Worm (Caenorhabditis elegans): ENCODE results near the gene acp-3.

The acp-3 gene

DNA sequence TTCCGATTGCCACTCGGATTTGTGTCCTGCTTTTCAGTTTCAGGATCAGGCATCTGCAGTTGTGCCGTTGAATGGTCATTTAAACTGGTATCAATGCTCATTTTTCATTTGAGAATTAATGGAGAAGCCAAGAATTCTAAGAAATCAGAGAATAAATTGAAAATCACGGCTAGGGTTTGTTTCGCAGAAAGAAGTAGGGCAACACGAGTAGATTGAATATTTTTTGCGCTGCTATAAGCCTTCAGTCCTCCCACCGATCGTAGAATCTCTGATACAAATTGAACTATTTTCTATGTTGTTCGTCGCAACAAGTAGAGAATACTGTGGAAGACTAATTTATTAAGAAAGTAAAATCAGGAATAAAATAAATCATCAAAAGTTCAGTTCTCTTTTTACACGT, at the start of gene acp-3:
TSS of gene acp-3 (minus strand) at position 101 of the 400 bp plus-strand sequence.
- no peak for TF ChIP-seq unc-62 (GFP tag; optimal IDR thresholded peaks at IDR 0.05)

DNA sequence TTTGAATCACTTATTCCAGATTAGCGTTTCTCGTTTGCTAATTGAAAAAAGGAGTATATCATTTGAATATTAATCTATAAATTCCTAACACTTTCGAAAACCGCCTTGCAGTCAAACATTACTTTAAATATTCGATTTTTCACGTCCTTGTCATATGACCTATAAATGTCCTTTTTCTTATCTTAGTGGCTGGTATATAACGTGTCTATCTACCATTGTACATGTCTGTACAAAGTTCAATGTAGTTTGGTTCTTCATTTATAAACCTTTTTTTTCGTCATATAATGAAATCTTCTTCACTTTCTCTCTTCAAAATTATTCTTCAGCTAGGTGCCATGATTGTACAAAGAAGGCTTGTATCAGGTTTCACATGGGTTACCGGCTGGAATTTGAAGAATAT, 48.7 kb upstream of the acp-3 start, which contains the start of gene gbh-2:
TSS of gene gbh-2 (plus strand) at position 277 of the 400 bp plus-strand sequence.
- TF ChIP-seq unc-62 (GFP tag; optimal IDR thresholded peaks at IDR 0.05) = no peak

DNA sequence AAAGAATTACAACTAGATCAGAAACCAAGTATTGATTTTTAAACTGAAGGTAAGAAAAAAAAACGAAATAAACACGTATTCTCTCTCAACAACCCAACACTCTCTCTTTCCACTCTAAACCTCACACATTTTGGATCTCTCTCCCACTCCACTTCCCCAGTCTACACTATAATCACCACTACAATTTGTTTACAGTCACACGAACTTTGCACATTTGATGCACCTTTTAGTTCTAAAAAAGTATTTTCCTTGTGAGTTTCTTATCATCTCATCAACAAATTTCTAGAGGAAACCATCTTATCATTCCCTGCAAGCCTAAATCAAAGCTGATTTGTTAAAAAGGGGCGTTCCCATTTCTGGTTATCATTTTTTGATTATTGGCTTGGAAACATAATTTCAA, 47.6 kb upstream of the acp-3 start:
- TF ChIP-seq unc-62 (GFP tag; optimal IDR thresholded peaks at IDR 0.05) = no peak

DNA sequence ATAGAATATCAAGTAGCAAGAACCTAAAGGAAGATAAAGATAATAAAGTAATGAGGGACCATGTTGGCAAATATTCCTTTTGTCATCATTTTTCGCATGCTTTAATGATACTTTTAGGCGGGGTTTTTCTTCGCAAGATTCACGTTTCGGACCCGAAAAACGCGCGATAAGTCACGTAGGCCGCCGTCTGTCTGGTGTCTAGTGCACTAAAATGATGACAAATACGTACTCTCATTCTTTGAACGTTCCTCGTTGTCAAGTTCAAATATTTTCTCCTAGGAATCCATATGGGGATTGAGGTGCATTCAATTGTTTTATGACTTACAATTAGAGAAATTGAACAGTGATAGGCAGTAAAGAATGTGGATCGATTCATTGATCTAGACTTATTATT, 46.9 kb upstream of the acp-3 start, which contains the start of gene taap-1:
TSS of gene taap-1 (minus strand) at position 79 of the 394 bp plus-strand sequence.
- TF ChIP-seq unc-62 (GFP tag; optimal IDR thresholded peaks at IDR 0.05) = no peak

DNA sequence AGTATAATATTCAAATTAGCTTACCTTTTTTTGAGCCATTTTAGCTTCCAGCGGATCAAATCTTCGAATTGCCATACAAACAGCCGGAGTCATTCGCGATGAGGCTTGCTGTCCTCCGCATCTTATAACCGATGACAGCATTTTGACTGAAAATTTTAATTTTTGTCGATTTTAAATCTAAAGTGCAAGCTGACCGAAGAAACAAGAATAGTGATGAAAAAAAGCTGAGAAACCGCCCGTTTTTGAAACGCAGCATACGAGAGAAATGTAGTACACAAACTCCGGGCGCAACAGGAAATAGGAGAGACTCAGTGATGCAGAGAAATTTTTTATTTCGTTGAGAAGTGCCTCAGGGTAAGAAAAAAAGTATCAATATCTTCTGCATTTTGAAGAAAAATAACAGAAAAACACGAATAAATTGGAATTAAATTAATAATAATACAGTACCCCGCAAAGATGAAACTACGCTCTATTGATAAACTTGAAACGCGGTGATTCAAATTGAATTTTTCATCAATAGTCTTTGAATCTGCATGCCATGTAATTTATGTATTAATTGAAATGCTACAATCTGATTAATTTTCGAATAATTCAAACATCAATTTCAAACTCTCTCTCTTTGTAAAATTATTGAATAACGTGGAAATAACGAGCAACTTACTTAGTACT, 46.3 kb upstream of the acp-3 start:
- TF ChIP-seq unc-62 (GFP tag; optimal IDR thresholded peaks at IDR 0.05) = no peak

DNA sequence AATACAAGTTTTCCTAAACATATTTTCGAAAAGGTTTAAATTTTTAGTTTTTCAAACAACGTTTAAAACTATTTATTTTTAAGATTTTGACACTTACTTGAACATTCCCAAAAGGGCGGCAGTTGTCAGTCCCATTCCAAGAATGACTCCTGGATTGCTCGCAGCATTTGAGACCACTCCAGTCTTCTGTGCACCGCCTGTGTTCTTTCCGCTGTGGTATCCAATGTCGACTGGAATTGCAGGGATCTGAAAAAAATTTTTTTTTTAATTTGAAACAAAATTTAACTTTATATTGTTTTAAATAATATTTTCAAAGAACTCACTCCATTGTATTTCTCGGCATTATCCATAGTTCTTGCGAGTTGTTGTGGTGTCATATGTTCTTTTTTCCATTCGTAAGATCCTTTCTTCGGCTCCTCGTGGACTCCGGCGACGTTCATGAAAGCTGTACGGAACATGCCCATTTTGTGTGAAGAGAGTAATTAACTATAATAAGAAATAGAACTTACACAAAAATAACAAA, 44.9 kb upstream of the acp-3 start, which contains the start of gene M05D6.5:
TSS of gene M05D6.5 (minus strand) at position 473 of the 523 bp plus-strand sequence.
- TF ChIP-seq unc-62 (GFP tag; optimal IDR thresholded peaks at IDR 0.05) = no peak

DNA sequence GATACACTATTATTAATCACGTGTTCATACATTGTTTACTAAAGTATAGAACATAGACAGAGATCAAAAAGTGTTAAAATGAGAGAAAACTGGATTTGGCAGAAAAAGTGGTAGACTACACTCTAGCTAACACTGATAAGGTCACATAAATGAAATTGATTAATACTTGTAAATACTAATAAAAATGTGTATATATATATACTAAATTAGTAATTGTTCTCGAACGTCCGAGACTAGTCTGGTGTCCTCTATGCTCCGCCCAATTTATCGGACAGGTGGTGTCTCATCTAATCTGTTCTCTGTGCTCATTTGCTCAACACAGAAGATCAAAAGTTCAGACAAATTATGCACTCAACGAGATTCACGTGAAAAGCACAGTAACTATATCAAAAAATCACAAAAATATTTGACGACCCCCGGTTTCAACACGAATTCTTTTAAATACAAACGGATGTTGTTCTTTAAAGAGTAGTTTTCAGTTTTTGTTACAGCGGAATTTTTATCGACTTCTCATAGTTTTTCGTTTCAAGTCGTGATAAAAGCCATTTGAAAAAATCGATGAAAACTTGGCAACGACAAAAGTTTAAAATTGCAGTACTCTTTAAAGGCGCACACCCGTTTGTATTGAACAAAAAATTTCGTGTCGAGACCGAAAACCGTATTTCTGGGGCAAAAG, 44.2 kb upstream of the acp-3 start:
- no peak for TF ChIP-seq unc-62 (GFP tag; optimal IDR thresholded peaks at IDR 0.05)

DNA sequence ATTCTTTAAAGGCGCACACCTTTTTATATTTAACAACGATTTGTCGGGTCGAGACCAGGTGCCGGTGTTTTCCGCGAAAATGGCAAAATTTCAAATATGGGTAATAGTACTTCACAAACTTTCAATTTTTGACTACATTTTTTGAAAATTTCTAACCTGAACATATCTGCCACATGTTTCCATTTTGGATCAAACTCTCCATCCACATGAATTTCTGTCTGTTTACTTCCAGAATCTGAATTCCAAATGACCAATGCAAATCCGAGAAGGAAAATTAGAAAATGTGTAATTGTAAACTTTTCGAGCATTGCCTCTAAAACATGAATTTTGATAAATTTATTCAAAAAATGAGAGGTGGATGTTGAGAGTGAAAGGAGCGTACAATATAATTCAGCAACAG, 43.2 kb upstream of the acp-3 start, which contains the start of gene lact-4:
TSS of gene lact-4 (minus strand) at position 313 of the 400 bp plus-strand sequence.
- no peak for TF ChIP-seq unc-62 (GFP tag; optimal IDR thresholded peaks at IDR 0.05)

DNA sequence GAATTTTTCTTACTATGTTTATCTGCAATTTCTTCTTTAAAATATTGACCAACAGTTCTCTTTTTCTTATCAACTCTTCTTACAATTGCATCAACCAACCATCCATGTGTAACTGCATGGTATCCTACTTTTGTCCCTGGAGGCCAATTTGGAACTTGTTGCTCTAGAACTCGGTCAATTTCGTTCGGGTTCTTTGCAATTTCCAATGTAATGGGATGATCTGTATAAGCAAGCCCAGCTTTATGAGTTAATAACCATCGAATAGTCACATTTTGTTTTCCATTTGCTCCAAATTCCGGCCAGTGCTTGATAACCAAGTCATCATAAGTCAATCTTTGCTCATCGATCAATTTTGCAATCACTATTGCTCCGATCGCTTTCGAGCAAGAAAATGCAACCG, 42.4 kb upstream of the acp-3 start:
- no peak for TF ChIP-seq unc-62 (GFP tag; optimal IDR thresholded peaks at IDR 0.05)

DNA sequence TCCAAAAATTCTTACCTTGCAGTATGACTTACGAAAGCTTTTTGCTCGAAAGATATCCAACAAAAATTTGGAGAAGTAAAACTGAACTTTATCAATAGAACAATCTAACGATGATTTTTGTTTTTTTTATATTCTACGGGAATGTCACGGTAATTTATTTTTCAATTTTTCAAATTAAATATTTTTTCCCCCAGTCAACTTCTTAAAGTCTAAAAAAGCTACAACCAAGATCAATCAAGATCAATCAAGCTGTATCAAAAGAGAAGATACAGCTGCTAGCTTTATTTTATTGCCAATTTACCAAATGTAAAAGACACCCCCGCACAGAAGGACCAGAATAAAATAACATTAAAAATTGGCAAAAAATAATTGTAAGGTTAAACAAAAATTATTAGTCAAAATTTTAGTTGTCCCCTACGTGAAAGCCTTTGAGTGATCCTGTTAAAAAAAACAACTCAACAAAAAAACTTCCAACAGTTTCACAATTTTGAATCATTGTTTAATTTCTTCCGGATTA, 38.4 kb upstream of the acp-3 start, which contains the start of the genes M05D6.1 and M05D6.3:
TSS of gene M05D6.1 (minus strand) at position 101 of the 517 bp plus-strand sequence.
TSS of gene M05D6.3 (plus strand) at position 467 of the 517 bp plus-strand sequence.
- no peak for TF ChIP-seq unc-62 (GFP tag; optimal IDR thresholded peaks at IDR 0.05)

DNA sequence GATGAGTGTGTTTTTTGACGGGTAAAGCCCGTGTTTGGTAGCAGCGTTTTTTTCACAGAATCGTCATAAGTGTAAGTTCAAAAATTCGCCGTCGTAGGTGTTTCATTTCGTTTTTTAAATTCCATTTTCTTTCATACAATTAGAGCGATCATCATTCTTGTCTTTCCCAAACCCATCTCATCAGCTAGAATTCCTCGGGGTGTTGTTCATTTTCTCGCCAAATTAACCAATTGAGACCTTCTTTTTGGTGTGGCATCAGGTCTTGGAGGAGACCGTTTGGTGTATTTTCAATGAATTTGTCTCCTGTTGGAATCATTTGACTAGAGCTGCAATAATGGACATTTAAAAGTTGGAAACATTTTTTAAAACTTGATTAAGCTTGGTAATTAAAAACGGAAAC, 36.0 kb upstream of the acp-3 start:
- no peak for TF ChIP-seq unc-62 (GFP tag; optimal IDR thresholded peaks at IDR 0.05)

DNA sequence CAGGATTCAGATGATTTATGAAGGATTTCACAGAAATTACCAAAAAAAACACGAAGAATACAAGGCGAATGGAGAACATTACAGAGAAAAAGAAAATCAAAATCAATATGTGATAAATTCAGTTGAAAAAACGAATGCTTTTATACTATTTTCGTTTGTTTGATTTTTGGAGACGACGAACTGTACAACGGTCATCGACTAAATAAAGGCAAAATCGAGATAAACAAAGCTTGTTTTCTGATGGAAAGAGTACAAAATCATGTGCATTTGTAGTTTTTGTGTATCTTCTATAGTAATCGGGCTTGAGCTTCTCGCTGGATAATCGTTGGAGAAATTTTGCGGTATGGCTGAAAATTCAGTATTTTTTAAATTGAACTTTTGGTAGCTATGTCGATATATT, 34.2 kb upstream of the acp-3 start, which contains the start of gene M05D6.8:
TSS of gene M05D6.8 (minus strand) at position 101 of the 400 bp plus-strand sequence.
- no peak for TF ChIP-seq unc-62 (GFP tag; optimal IDR thresholded peaks at IDR 0.05)

DNA sequence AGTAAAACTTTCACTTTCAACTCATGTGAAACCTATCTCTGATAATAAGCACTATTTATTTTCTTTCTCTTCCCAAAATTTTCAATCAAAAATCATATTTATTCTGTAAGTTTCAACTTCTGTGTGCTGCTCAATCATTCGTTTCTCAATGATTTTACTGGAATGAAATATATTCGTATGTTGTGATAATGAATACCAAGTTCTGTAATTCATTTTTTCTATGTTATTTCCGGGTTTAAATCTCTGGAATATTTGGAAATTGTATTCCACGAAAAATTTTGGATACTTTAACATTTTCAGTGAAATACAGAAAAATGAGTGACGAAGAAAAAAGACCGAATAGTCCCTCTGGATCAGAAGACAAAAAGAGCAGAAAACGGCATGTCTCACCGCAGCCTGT, 30.9 kb upstream of the acp-3 start, which contains the start of gene M05D6.2:
TSS of gene M05D6.2 (plus strand) at position 301 of the 400 bp plus-strand sequence.
- no peak for TF ChIP-seq unc-62 (GFP tag; optimal IDR thresholded peaks at IDR 0.05)

DNA sequence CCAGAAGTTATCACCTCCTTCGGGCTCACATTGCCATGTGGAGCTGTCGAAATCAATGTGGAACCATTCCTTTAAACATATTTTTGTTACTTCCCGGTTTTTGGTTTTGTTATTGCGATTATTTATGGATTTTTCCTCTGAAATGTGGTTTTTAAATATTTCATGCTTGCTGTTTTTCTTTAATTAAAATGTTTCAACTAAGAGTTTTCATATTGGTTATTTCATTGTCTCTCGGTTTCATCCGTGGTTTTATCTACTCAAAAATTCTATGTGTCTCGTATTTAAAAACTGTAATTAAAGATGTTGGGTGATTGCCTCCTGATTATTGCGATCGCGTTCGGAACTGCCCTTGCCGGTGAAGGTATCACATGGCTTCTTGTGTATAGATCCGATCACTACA, 29.9 kb upstream of the acp-3 start, which contains the start of gene F22B5.10:
TSS of gene F22B5.10 (plus strand) at position 301 of the 400 bp plus-strand sequence.
- no peak for TF ChIP-seq unc-62 (GFP tag; optimal IDR thresholded peaks at IDR 0.05)

DNA sequence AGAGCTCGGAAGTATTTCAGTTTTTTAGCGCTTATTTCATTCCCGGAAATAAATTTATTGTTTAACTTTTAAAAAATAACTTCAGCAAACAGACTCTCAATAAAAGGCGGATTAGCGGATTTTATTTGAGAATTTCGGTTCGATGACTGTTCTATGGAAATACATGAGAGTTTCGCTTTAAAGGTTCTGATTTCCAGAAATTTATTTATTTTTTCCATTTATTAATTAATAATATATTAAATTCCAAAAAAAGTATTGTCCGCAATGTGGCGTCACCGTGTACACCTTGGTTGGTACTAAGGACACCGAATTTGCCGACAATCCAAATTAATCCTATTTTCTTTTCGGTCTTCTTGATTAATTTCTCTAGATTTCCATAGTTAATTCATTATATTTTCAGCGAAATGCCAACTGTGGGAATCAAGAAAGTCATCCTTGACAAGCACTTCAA, 27.5 kb upstream of the acp-3 start, which contains the start of gene fars-3:
TSS of gene fars-3 (plus strand) at position 401 of the 451 bp plus-strand sequence.
- TF ChIP-seq unc-62 (GFP tag; optimal IDR thresholded peaks at IDR 0.05) = no peak

DNA sequence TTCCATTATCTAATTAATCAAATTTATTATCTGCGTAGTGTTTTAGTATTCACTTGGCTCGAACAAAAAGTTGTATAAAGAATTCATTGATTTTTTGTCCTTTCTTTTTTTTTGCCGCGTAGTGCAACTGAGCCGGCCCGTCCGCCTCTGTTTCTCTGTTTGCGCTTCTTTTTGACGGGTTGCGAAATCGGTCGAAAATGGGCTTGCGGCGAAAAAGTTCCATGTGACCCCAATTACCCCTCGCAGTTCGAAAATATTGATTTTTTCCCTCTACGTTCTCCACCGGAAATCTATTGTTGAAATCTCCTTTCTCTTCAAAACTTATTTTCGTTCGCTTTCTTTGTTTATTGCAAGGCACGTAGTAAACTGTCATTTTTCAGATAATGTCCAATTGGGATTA, 20.5 kb upstream of the acp-3 start, which contains the start of gene zyg-9:
TSS of gene zyg-9 (plus strand) at position 381 of the 400 bp plus-strand sequence.
- no peak for TF ChIP-seq unc-62 (GFP tag; optimal IDR thresholded peaks at IDR 0.05)
